Worm (Caenorhabditis elegans): ENCODE results near the gene idpp-16.

DNA sequence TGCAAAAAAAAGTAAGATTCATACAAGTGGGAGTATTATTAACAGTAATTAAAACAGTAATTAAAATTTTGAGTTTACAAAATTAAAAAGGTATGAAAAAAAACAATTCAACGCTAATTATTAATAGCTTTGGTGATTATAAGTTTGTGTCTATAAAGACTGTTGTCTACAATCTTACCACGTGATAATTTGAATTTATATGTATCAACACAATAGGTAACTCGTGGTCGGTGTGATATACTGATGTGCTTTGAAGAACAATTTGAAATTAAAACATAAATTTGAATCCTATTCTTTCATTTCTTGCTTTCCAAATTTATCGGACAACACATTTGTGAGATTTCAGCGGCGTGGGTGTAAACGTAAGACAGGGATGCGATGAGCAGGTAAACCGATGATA is 21.5 kb upstream of the idpp-16 start:
- no peak for TF ChIP-seq nhr-71 (tag; optimal IDR thresholded peaks at IDR 0.05)
- no peak for TF ChIP-seq mdl-1 (tag; optimal IDR thresholded peaks at IDR 0.05)
- TF ChIP-seq fos-1 (tag; optimal IDR thresholded peaks at IDR 0.05), result no peak
- no peak for TF ChIP-seq lin-14 (GFP tag; optimal IDR thresholded peaks at IDR 0.05)
- TF ChIP-seq nhr-77 (tag; optimal IDR thresholded peaks at IDR 0.05), result no peak
- TF ChIP-seq ama-1 (optimal IDR thresholded peaks at IDR 0.05), result no peak
- TF ChIP-seq aha-1 (tag; optimal IDR thresholded peaks at IDR 0.05), result no peak
- no peak for TF ChIP-seq xbp-1 (tag; optimal IDR thresholded peaks at IDR 0.05)
- TF ChIP-seq ztf-11 (tag; optimal IDR thresholded peaks at IDR 0.05), result no peak
- TF ChIP-seq hlh-17 (GFP tag; optimal IDR thresholded peaks at IDR 0.05; ENCODE audit: borderline replicate concordance), result no peak
- TF ChIP-seq pag-3 (tag; optimal IDR thresholded peaks at IDR 0.05; ENCODE audit: borderline replicate concordance, insufficient read depth), result no peak

All from whole organism, L1 larva.